Fruit fly (Drosophila melanogaster) ovary, adult (tissue): Measurements from ENCODE around the gene CG13607.

Experiments
- CG17801 ChIP-seq: fragments of 200-800 bp; optimal IDR thresholded peaks from 2 replicates; lab custom pipeline; 2019; ENCODE audit warnings: missing biosample characterization, mild to moderate bottlenecking, missing genetic modification characterization, moderate library complexity; ENCODE audit not compliant: partially characterized antibody

CG13607 gene

dm6 chr3R:24138478-24139455 is 22.6 kb upstream of the CG13607 start:
- TF ChIP-seq CG17801 (GFP tag; lab: Kevin White, UChicago) = no peak

- TF ChIP-seq CG17801 (GFP tag; lab: Kevin White, UChicago) = no peak
Measured at dm6 chr3R:24137311-24137945, 21.3 kb upstream of the CG13607 start, which contains the start of gene Npc2f. Gene Npc2f, plus strand, starts transcription at chr3R:24137895.

- TF ChIP-seq CG17801 (GFP tag; lab: Kevin White, UChicago) = peak; percentile 41
Measured at dm6 chr3R:24134580-24134979, 18.5 kb upstream of the CG13607 start, which contains the start of gene Sec10. Gene Sec10, plus strand, starts transcription at chr3R:24134831.

dm6 chr3R:24130080-24130479 is 14.0 kb upstream of the CG13607 start, which contains the start of the genes GatB and Tsc1:
Gene GatB, minus strand, starts transcription at chr3R:24130255.
Gene Tsc1, plus strand, starts transcription at chr3R:24130307.
- TF ChIP-seq CG17801 (GFP tag; lab: Kevin White, UChicago) = peak; percentile 41

- no peak for TF ChIP-seq CG17801 (GFP tag; lab: Kevin White, UChicago)
Measured at dm6 chr3R:24122369-24122768, 6.2 kb upstream of the CG13607 start.

- TF ChIP-seq CG17801 (GFP tag; lab: Kevin White, UChicago) = no peak
Measured at dm6 chr3R:24121669-24122068, 5.5 kb upstream of the CG13607 start.

- TF ChIP-seq CG17801 (GFP tag; lab: Kevin White, UChicago) = no peak
Measured at dm6 chr3R:24116972-24117371, 850 bp upstream of the CG13607 start.

- TF ChIP-seq CG17801 (GFP tag; lab: Kevin White, UChicago) = no peak
Measured at dm6 chr3R:24113070-24113385, 3.1 kb downstream of the CG13607 start, which contains the start of gene Root. Gene Root, plus strand, starts transcription at chr3R:24113286.

- TF ChIP-seq CG17801 (GFP tag; lab: Kevin White, UChicago) = peak; percentile 74
Measured at dm6 chr3R:24112320-24113069, 3.6 kb downstream of the CG13607 start, which contains the start of gene CG13605. Gene CG13605, minus strand, starts transcription at chr3R:24112389.

- peak; percentile 100 for TF ChIP-seq CG17801 (GFP tag; lab: Kevin White, UChicago)
Measured at dm6 chr3R:24108902-24109389, 7.2 kb downstream of the CG13607 start, which contains the start of the genes eIF4EHP and CG18428. Gene eIF4EHP, minus strand, starts transcription at chr3R:24108960. Gene CG18428, plus strand, starts transcription at chr3R:24109336.

- TF ChIP-seq CG17801 (GFP tag; lab: Kevin White, UChicago) = no peak
Measured at dm6 chr3R:24106879-24107441, 9.2 kb downstream of the CG13607 start, which contains the start of gene CG10694. Gene CG10694, plus strand, starts transcription at chr3R:24107391.

- peak; percentile 61 for TF ChIP-seq CG17801 (GFP tag; lab: Kevin White, UChicago)
Measured at dm6 chr3R:24106059-24106631, 10.0 kb downstream of the CG13607 start.

- TF ChIP-seq CG17801 (GFP tag; lab: Kevin White, UChicago) = peak; percentile 8
Measured at dm6 chr3R:24105312-24105902, 10.7 kb downstream of the CG13607 start, which contains the start of gene Syx1A. Gene Syx1A, minus strand, starts transcription at chr3R:24105763.
